Worm (Caenorhabditis elegans) whole organism, young adult: ENCODE data around the gene C24H10.3.

Experiments used
- F37B4.10 ChIP-seq: fragments of 200-800 bp; sonication (Bioruptor generic); IDR thresholded peaks from 2 replicates; pipeline ENCODE4 v1.3.6; 2022; ENCODE audit warnings: missing genetic modification characterization, missing compliant biosample characterization
- F52B5.7 ChIP-seq: sonication (generic microtip); optimal IDR thresholded peaks from 2 replicates; lab custom pipeline; 2016; ENCODE audit warnings: mild to moderate bottlenecking, missing genetic modification characterization, missing compliant biosample characterization
- K12H6.12 ChIP-seq: fragments of 200-800 bp; sonication (Bioruptor generic); optimal IDR thresholded peaks from 2 replicates; lab custom pipeline; 2018; ENCODE audit warnings: mild to moderate bottlenecking, missing genetic modification characterization, missing compliant biosample characterization
- Y53F4B.3 ChIP-seq: fragments of 200-800 bp; sonication (Bioruptor generic); IDR thresholded peaks from 2 replicates; pipeline ENCODE4 v1.3.6; 2022; ENCODE audit warnings: missing genetic modification reagents, missing genetic modification characterization, missing compliant biosample characterization
- ZK185.1 ChIP-seq: sonication (generic microtip); optimal IDR thresholded peaks from 2 replicates; lab custom pipeline; 2016; ENCODE audit warnings: mild to moderate bottlenecking, missing genetic modification characterization, missing compliant biosample characterization; ENCODE audit not compliant: poor library complexity, severe bottlenecking
- ama-1 ChIP-seq, 3 experiments: fragments of 150-350 bp in 1 of 3; sonication (generic microtip) in 2 of 3; optimal IDR thresholded peaks; 2 replicates each; lab custom pipeline; 2014 to 2018; ENCODE audit warnings: missing biosample characterization in 2 of 3, missing genetic modification characterization in 2 of 3, missing genetic modification reagents in 2 of 3
- aptf-3 ChIP-seq: fragments of 200-800 bp; sonication (Bioruptor generic); IDR thresholded peaks from 2 replicates; pipeline ENCODE4 v1.3.6; 2022; ENCODE audit warnings: missing genetic modification characterization, missing compliant biosample characterization
- athp-1 ChIP-seq: sonication (generic microtip); optimal IDR thresholded peaks from 2 replicates; lab custom pipeline; 2017; ENCODE audit warnings: mild to moderate bottlenecking, missing genetic modification characterization, missing compliant biosample characterization
- bed-1 ChIP-seq: fragments of 200-800 bp; sonication (Bioruptor generic); IDR thresholded peaks from 2 replicates; pipeline ENCODE4 v1.3.6; 2022; ENCODE audit warnings: missing genetic modification reagents, missing genetic modification characterization, missing compliant biosample characterization
- cebp-2 ChIP-seq: fragments of 200-800 bp; sonication (Bioruptor generic); IDR thresholded peaks from 2 replicates; pipeline ENCODE4 v1.3.6; 2022; ENCODE audit warnings: missing genetic modification characterization, missing compliant biosample characterization
- ceh-27 ChIP-seq: fragments of 200-800 bp; sonication (Bioruptor generic); optimal IDR thresholded peaks from 2 replicates; lab custom pipeline; 2018; ENCODE audit warnings: mild to moderate bottlenecking, missing genetic modification characterization, moderate library complexity, missing compliant biosample characterization
- ceh-91 ChIP-seq: fragments of 200-800 bp; sonication (Bioruptor generic); IDR thresholded peaks from 2 replicates; pipeline ENCODE4 v1.3.6; 2022; ENCODE audit warnings: missing genetic modification reagents, missing genetic modification characterization, missing compliant biosample characterization
- egl-18 ChIP-seq: fragments of 200-800 bp; sonication (Bioruptor generic); IDR thresholded peaks from 2 replicates; pipeline ENCODE4 v1.3.6; 2022; ENCODE audit warnings: missing genetic modification reagents, missing genetic modification characterization, missing compliant biosample characterization
- ekl-4 ChIP-seq: fragments of 200-800 bp; sonication (Bioruptor generic); IDR thresholded peaks from 2 replicates; pipeline ENCODE4 v1.3.6; 2022; ENCODE audit warnings: missing genetic modification reagents, missing genetic modification characterization, missing compliant biosample characterization
- ets-4 ChIP-seq: fragments of 200-800 bp; sonication (Bioruptor generic); optimal IDR thresholded peaks from 2 replicates; lab custom pipeline; 2018; ENCODE audit warnings: mild to moderate bottlenecking, missing genetic modification characterization, missing compliant biosample characterization
- hsf-1 ChIP-seq: fragments of 200-800 bp; sonication (Bioruptor generic); IDR thresholded peaks from 2 replicates; pipeline ENCODE4 v1.3.6; 2022; ENCODE audit warnings: missing genetic modification reagents, missing genetic modification characterization, missing compliant biosample characterization
- let-607 ChIP-seq, 2 experiments: fragments of 200-800 bp in 1 of 2; sonication (Bioruptor generic) in 1 of 2; sonication (generic microtip) in 1 of 2; optimal IDR thresholded peaks; 2 replicates each; lab custom pipeline; 2016 to 2018; ENCODE audit warnings: mild to moderate bottlenecking in 2 of 2, missing compliant biosample characterization in 2 of 2, missing genetic modification characterization in 2 of 2, moderate library complexity in 2 of 2, missing genotype in 1 of 2
- lin-26 ChIP-seq: fragments of 200-800 bp; sonication (Bioruptor generic); IDR thresholded peaks from 2 replicates; pipeline ENCODE4 v1.3.6; 2022; ENCODE audit warnings: missing genetic modification reagents, missing genetic modification characterization, missing compliant biosample characterization
- lin-35 ChIP-seq, 3 experiments: fragments of 150-350 bp in 2 of 3; sonication (generic microtip) in 1 of 3; optimal IDR thresholded peaks; 2 replicates each; lab custom pipeline; 2014 to 2018; ENCODE audit warnings: missing biosample characterization in 3 of 3, missing genetic modification characterization in 3 of 3, missing genetic modification reagents in 3 of 3
- lin-40 ChIP-seq: sonication (generic microtip); optimal IDR thresholded peaks from 2 replicates; lab custom pipeline; 2016; ENCODE audit warnings: missing genetic modification characterization, mild to moderate bottlenecking, missing compliant biosample characterization, missing genotype, missing genetic modification reagents
- lsy-27 ChIP-seq: sonication (generic microtip); optimal IDR thresholded peaks from 2 replicates; lab custom pipeline; 2017; ENCODE audit warnings: missing genetic modification characterization, mild to moderate bottlenecking, missing compliant biosample characterization, antibody characterized with exemption, missing genotype, borderline replicate concordance; ENCODE audit not compliant: insufficient read depth
- madf-8 ChIP-seq: fragments of 200-800 bp; sonication (Bioruptor generic); conservative IDR thresholded peaks from 2 replicates; pipeline ENCODE4 v1.3.6; 2022; ENCODE audit warnings: missing genetic modification reagents, missing genetic modification characterization, missing compliant biosample characterization
- mes-4 ChIP-seq: sonication (generic microtip); optimal IDR thresholded peaks from 2 replicates; lab custom pipeline; 2016; ENCODE audit warnings: missing genotype, missing genetic modification characterization, missing compliant biosample characterization
- nfya-2 ChIP-seq: fragments of 200-800 bp; sonication (Bioruptor generic); IDR thresholded peaks from 2 replicates; pipeline ENCODE4 v1.3.6; 2022; ENCODE audit warnings: missing genetic modification reagents, missing genetic modification characterization, missing compliant biosample characterization
- nfyb-1 ChIP-seq: fragments of 200-800 bp; sonication (Bioruptor generic); IDR thresholded peaks from 2 replicates; pipeline ENCODE4 v1.3.6; 2022; ENCODE audit warnings: missing genetic modification reagents, missing genetic modification characterization, missing compliant biosample characterization
- nhr-120 ChIP-seq: fragments of 200-800 bp; sonication (Bioruptor generic); IDR thresholded peaks from 2 replicates; pipeline ENCODE4 v1.3.6; 2022; ENCODE audit warnings: missing genetic modification characterization, missing compliant biosample characterization
- nhr-179 ChIP-seq: sonication (generic microtip); optimal IDR thresholded peaks from 2 replicates; lab custom pipeline; 2016; ENCODE audit warnings: mild to moderate bottlenecking, missing genetic modification characterization, missing compliant biosample characterization
- nhr-90 ChIP-seq: sonication (generic microtip); optimal IDR thresholded peaks from 2 replicates; lab custom pipeline; 2016; ENCODE audit warnings: missing genotype, mild to moderate bottlenecking, missing genetic modification characterization, missing compliant biosample characterization
- pbrm-1 ChIP-seq: fragments of 200-800 bp; sonication (Bioruptor generic); IDR thresholded peaks from 2 replicates; pipeline ENCODE4 v1.3.6; 2022; ENCODE audit warnings: missing genetic modification reagents, missing genetic modification characterization, missing compliant biosample characterization
- rec-8 ChIP-seq, 2 experiments: sonication (generic microtip); optimal IDR thresholded peaks; 2 replicates each; lab custom pipeline; 2016; ENCODE audit warnings: mild to moderate bottlenecking in 2 of 2, missing genetic modification characterization in 2 of 2, missing genetic modification reagents in 2 of 2, missing genotype in 2 of 2, missing biosample characterization in 1 of 2, missing compliant biosample characterization in 1 of 2, moderate library complexity in 1 of 2
- repo-1 ChIP-seq: sonication (generic microtip); optimal IDR thresholded peaks from 2 replicates; lab custom pipeline; 2017; ENCODE audit warnings: mild to moderate bottlenecking, missing genetic modification characterization, missing compliant biosample characterization
- snpc-1.1 ChIP-seq: sonication (generic microtip); optimal IDR thresholded peaks from 2 replicates; lab custom pipeline; 2017; ENCODE audit warnings: missing genetic modification characterization, mild to moderate bottlenecking, missing compliant biosample characterization, antibody characterized with exemption, moderate library complexity, missing genotype, missing genetic modification reagents; ENCODE audit not compliant: insufficient read depth
- snpc-3.4 ChIP-seq: sonication (generic microtip); optimal IDR thresholded peaks from 2 replicates; lab custom pipeline; 2017; ENCODE audit warnings: missing genetic modification characterization, mild to moderate bottlenecking, missing compliant biosample characterization, antibody characterized with exemption, moderate library complexity, missing genotype, missing genetic modification reagents
- tbp1 ChIP-seq: fragments of 200-800 bp; sonication (Bioruptor generic); optimal IDR thresholded peaks from 2 replicates; lab custom pipeline; 2018; ENCODE audit warnings: mild to moderate bottlenecking, missing genetic modification characterization, missing compliant biosample characterization
- ztf-28 ChIP-seq: fragments of 200-800 bp; sonication (Bioruptor generic); IDR thresholded peaks from 2 replicates; pipeline ENCODE4 v1.3.6; 2022; ENCODE audit warnings: missing genetic modification reagents, missing genetic modification characterization, missing compliant biosample characterization
- ztf-3 ChIP-seq: fragments of 200-800 bp; sonication (Bioruptor generic); optimal IDR thresholded peaks from 2 replicates; lab custom pipeline; 2018; ENCODE audit warnings: mild to moderate bottlenecking, missing genetic modification characterization, missing compliant biosample characterization

Gene C24H10.3

ce11 chrX:5022682-5023081, 38.2 kb upstream of the C24H10.3 start (continued):
- TF ChIP-seq pbrm-1: peak; percentile 90
- peak; percentile 91 for TF ChIP-seq ztf-28 (GFP tag; lab: Robert Waterston, UW)
- TF ChIP-seq ZK185.1 (tag; lab: Kevin White, UChicago): peak; percentile 42
- TF ChIP-seq repo-1 (tag; lab: Kevin White, UChicago): no peak
- no peak for TF ChIP-seq ztf-3
- peak; percentile 23 for TF ChIP-seq mes-4
- TF ChIP-seq Y53F4B.3 (GFP tag; lab: Robert Waterston, UW): 0 out of 2 replicates have a peak, but pooled peaks have one; percentile 39

ce11 chrX:5024300-5024699, 36.6 kb upstream of the C24H10.3 start, which contains the start of gene ZC449.1:
ZC449.1 (plus strand) TSS chrX:5024420.
- no peak for TF ChIP-seq K12H6.12
- TF ChIP-seq athp-1: no peak
- TF ChIP-seq ekl-4 (GFP tag; lab: Robert Waterston, UW): no peak
- no peak for TF ChIP-seq F37B4.10
- no peak for TF ChIP-seq rec-8 (tag; optimal IDR thresholded peaks at IDR 0.05; lab: Kevin White, UChicago)
- TF ChIP-seq lsy-27 (tag; lab: Kevin White, UChicago): no peak

ce11 chrX:5026461-5026860, 34.4 kb upstream of the C24H10.3 start:
- no peak for TF ChIP-seq nhr-120 (GFP tag; lab: Robert Waterston, UW)
- TF ChIP-seq hsf-1 (GFP tag; lab: Robert Waterston, UW): no peak
- TF ChIP-seq cebp-2 (GFP tag; lab: Robert Waterston, UW): no peak
- TF ChIP-seq ztf-3: no peak
- TF ChIP-seq nhr-179 (tag; lab: Kevin White, UChicago): no peak
- TF ChIP-seq Y53F4B.3 (GFP tag; lab: Robert Waterston, UW): no peak
- no peak for TF ChIP-seq pbrm-1
- no peak for TF ChIP-seq ztf-28 (GFP tag; lab: Robert Waterston, UW)
- no peak for TF ChIP-seq tbp1 (GFP tag; lab: Kevin White, UChicago)
- no peak for TF ChIP-seq bed-1 (GFP tag; lab: Robert Waterston, UW)
- no peak for TF ChIP-seq repo-1 (tag; lab: Kevin White, UChicago)
- TF ChIP-seq F52B5.7 (tag; lab: Kevin White, UChicago): no peak
- TF ChIP-seq lin-35 (GFP tag; optimal IDR thresholded peaks at IDR 0.05; lab: Kevin White, UChicago): no peak
- no peak for TF ChIP-seq madf-8

- TF ChIP-seq egl-18 (GFP tag; lab: Robert Waterston, UW) (no peak), ceh-27 (peak; percentile 73), lin-26 (GFP tag; lab: Robert Waterston, UW) (no peak)
Measured at ce11 chrX:5027923-5028592, 32.8 kb upstream of the C24H10.3 start.

- TF ChIP-seq ZK185.1 (tag; lab: Kevin White, UChicago) (no peak), nfyb-1 (GFP tag; lab: Robert Waterston, UW) (no peak), pbrm-1 (no peak), cebp-2 (GFP tag; lab: Robert Waterston, UW) (no peak), snpc-3.4 (tag; lab: Kevin White, UChicago) (no peak), lin-40 (tag; lab: Kevin White, UChicago) (no peak), mes-4 (no peak), let-607 (tag; optimal IDR thresholded peaks at IDR 0.05; lab: Kevin White, UChicago) (no peak), nhr-90 (no peak), ets-4 (GFP tag; lab: Kevin White, UChicago) (no peak), nfya-2 (GFP tag; lab: Robert Waterston, UW) (no peak), aptf-3 (no peak), ceh-91 (GFP tag; lab: Robert Waterston, UW) (no peak), snpc-1.1 (tag; lab: Kevin White, UChicago) (no peak), lsy-27 (tag; lab: Kevin White, UChicago) (no peak), ama-1 (optimal IDR thresholded peaks at IDR 0.05; lab: Kevin White, UChicago) (no peak), ama-1 (GFP tag; optimal IDR thresholded peaks at IDR 0.05; lab: Kevin White, UChicago) (no peak)
- TF ChIP-seq, all 124 proteins: peak for 0
Measured at ce11 chrX:5028593-5028955, 32.3 kb upstream of the C24H10.3 start.
